Worm (Caenorhabditis elegans) whole organism, L4 larva: ENCODE data around the gene unc-52.
A peak's percentile ranks its signal among the peaks of the same experiment; 100 is the strongest.

ENCODE experiments used
- D1046.2 ChIP-seq: fragments of 200-800 bp; sonication (Bioruptor generic); IDR thresholded peaks from 2 replicates; pipeline ENCODE4 v1.3.6; 2022; ENCODE audit warnings: missing genetic modification characterization, missing compliant biosample characterization
- ZK546.5 ChIP-seq, 2 experiments: sonication (generic microtip); optimal IDR thresholded peaks; 2 replicates each; lab custom pipeline; 2017; ENCODE audit warnings: missing biosample characterization in 2 of 2, missing genetic modification characterization in 2 of 2
- ceh-82 ChIP-seq: sonication (generic microtip); optimal IDR thresholded peaks from 2 replicates; lab custom pipeline; 2017; ENCODE audit warnings: missing biosample characterization, missing genetic modification characterization
- fkh-10 ChIP-seq: fragments of 150-350 bp; optimal IDR thresholded peaks from 2 replicates; lab custom pipeline; 2014; ENCODE audit warnings: missing biosample characterization, missing genetic modification reagents, missing genetic modification characterization
- fos-1 ChIP-seq: fragments of 150-350 bp; optimal IDR thresholded peaks from 2 replicates; lab custom pipeline; 2014; ENCODE audit warnings: missing biosample characterization, missing genetic modification characterization
- lin-29 ChIP-seq: fragments of 200-800 bp; sonication (Bioruptor generic); IDR thresholded peaks from 2 replicates; pipeline ENCODE4 v1.3.6; 2022; ENCODE audit warnings: missing genetic modification reagents, missing genetic modification characterization, missing compliant biosample characterization
- nhr-28 ChIP-seq: fragments of 150-350 bp; optimal IDR thresholded peaks from 2 replicates; lab custom pipeline; 2014; ENCODE audit warnings: missing biosample characterization, missing genetic modification characterization
- unc-130 ChIP-seq: sonication (generic microtip); optimal IDR thresholded peaks from 2 replicates; lab custom pipeline; 2016; ENCODE audit warnings: missing genetic modification reagents, missing genetic modification characterization, missing compliant biosample characterization

DNA sequence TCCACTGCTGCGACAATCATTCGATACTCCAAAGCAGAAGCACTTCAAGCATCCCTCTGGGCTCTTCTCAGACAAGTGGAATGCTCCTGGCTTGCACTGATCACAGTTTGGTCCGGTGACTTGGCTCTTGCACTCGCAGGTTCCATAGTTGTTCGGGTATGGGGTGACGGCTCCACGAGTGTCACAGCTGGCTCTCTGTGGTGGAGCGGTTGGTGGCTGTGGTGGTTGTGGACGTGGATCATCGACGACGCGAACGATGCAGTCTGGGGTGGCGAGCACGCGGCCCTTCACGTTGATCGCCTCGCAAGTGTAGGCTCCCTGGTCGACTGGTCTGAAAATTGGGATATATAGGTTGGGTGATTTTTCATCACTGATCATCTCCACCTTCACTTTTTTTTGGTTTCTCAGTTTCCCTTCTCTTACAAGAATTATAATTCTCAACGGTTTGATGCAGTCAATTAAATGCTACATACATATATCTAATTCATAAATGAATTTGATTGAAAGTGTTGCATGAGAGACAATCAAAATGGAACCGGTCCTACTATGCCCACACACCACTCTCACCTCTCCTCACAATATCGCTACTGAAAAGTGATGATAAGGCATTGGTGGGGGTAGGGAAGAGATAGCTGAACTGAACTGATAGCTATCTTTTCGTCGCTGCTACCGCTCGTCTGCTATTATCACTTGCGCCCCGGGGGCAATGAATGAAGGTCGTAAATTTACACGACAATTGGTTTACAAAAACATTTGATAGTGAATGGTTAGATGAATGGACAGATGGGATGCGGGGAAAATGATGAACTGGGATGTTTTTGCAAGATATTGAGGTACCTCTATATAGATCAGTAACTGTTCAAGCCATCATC, 19.4 kb downstream of the unc-52 start:
- TF ChIP-seq D1046.2 (GFP tag; lab: Robert Waterston, UW) (no peak), ZK546.5 (tag; optimal IDR thresholded peaks at IDR 0.05; lab: Kevin White, UChicago) (no peak), ceh-82 (no peak), unc-130 (GFP tag; lab: Kevin White, UChicago) (no peak), lin-29 (GFP tag; lab: Robert Waterston, UW) (no peak), nhr-28 (tag; lab: Kevin White, UChicago) (peak; percentile 32), fkh-10 (GFP tag; lab: Kevin White, UChicago) (no peak), fos-1 (tag; lab: Kevin White, UChicago) (no peak)
